Worm (Caenorhabditis elegans) whole organism, L4 larva: ENCODE measurements around the gene ZC262.2.
A peak's percentile ranks its signal among the peaks of the same experiment; 100 is the strongest.

Experiments used
- F49E8.2 ChIP-seq: sonication (generic microtip); optimal IDR thresholded peaks from 2 replicates; lab custom pipeline; 2016; ENCODE audit warnings: missing compliant biosample characterization, mild to moderate bottlenecking, missing genetic modification characterization, borderline replicate concordance
- aha-1 ChIP-seq: fragments of 150-350 bp; peaks from one replicate; lab custom pipeline; 2014; ENCODE audit warnings: missing biosample characterization, missing genetic modification characterization
- egl-27 ChIP-seq: sonication (generic microtip); optimal IDR thresholded peaks from 3 replicates; lab custom pipeline; 2017; ENCODE audit warnings: missing biosample characterization, missing genetic modification reagents, missing genetic modification characterization
- hlh-30 ChIP-seq: sonication (generic microtip); optimal IDR thresholded peaks from 2 replicates; lab custom pipeline; 2017; ENCODE audit warnings: antibody characterized with exemption, mild to moderate bottlenecking, missing genetic modification characterization, missing compliant biosample characterization; ENCODE audit not compliant: insufficient read depth
- lin-39 ChIP-seq: fragments of 150-350 bp; optimal IDR thresholded peaks from 2 replicates; lab custom pipeline; 2014; ENCODE audit warnings: missing biosample characterization, missing genetic modification reagents, missing genetic modification characterization
- snpc-1.2 ChIP-seq: fragments of 200-800 bp; sonication (Bioruptor generic); IDR thresholded peaks from 2 replicates; pipeline ENCODE4 v1.3.6; 2022; ENCODE audit warnings: missing genetic modification reagents, missing genetic modification characterization, missing compliant biosample characterization
- snpc-4 ChIP-seq: fragments of 150-350 bp; optimal IDR thresholded peaks from 2 replicates; lab custom pipeline; 2014; ENCODE audit warnings: missing biosample characterization, missing genetic modification characterization
- spr-3 ChIP-seq: fragments of 200-800 bp; sonication (Bioruptor generic); optimal IDR thresholded peaks from 2 replicates; lab custom pipeline; 2018; ENCODE audit warnings: mild to moderate bottlenecking, missing genetic modification characterization, missing compliant biosample characterization
- unc-62 ChIP-seq, 3 experiments: fragments of 150-350 bp in 1 of 3; sonication (generic microtip); optimal IDR thresholded peaks in 2 of 3; peaks in 1 of 3; 1 replicate in 1 of 3; 2 replicates in 2 of 3; lab custom pipeline; 2014 to 2017; ENCODE audit warnings: missing biosample characterization in 3 of 3, missing genetic modification characterization in 3 of 3, missing genetic modification reagents in 3 of 3, missing genotype in 1 of 3

DNA sequence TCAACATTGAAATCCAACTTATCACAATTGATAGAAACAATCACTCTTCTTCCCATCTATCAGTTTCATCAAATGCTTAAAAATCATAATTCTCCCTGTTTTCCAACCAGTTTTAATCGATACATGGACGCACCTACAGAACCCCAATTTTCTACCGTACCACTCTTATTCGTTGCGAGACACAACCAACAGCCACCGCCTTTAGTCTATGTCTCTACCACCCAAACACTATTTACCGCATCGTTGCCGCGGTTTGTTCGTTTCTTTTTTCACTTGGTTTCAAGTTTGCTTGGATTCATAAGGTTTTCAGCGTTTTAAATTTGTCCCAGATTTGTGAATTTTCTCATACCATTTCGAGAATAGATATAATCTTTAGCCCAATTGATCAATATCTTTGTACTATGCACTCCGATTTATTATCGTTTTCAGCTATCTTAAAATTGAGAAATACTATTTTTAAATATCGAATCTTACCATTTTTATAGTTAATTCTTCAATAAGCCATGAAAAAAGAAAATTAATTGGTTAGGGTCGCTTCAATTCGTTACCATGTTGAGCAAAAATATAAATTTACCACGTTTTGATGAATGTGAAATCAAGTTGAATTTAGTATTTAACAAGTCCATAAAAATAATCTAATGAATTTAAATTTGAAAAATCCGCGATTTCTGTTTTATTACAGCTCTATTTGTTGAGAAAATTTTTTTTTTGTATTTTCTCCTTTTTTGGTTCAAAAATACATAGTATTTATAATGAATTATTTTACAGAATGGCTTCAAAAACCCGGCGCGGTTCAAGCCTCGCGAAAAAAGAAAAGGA, 21.4 kb upstream of the ZC262.2 start, which contains the start of gene F10E9.3:
- TF ChIP-seq F49E8.2 (tag; lab: Kevin White, UChicago) (no peak), lin-39 (no peak), snpc-4 (no peak), spr-3 (no peak), unc-62 (GFP tag; optimal IDR thresholded peaks at IDR 0.05 in 1 of 2; lab: Kevin White, UChicago) (peak in 1 of 2 experiments; percentile 93), unc-62 (tag; optimal IDR thresholded peaks at IDR 0.05; lab: Kevin White, UChicago) (no peak), snpc-1.2 (GFP tag; lab: Robert Waterston, UW) (no peak), hlh-30 (tag; lab: Kevin White, UChicago) (no peak), egl-27 (tag; lab: Kevin White, UChicago) (no peak), aha-1 (tag; lab: Kevin White, UChicago) (peak; percentile 68)
